Fruit fly (Drosophila melanogaster): Measurements from ENCODE around the gene CG3407.

Gene CG3407

DNA sequence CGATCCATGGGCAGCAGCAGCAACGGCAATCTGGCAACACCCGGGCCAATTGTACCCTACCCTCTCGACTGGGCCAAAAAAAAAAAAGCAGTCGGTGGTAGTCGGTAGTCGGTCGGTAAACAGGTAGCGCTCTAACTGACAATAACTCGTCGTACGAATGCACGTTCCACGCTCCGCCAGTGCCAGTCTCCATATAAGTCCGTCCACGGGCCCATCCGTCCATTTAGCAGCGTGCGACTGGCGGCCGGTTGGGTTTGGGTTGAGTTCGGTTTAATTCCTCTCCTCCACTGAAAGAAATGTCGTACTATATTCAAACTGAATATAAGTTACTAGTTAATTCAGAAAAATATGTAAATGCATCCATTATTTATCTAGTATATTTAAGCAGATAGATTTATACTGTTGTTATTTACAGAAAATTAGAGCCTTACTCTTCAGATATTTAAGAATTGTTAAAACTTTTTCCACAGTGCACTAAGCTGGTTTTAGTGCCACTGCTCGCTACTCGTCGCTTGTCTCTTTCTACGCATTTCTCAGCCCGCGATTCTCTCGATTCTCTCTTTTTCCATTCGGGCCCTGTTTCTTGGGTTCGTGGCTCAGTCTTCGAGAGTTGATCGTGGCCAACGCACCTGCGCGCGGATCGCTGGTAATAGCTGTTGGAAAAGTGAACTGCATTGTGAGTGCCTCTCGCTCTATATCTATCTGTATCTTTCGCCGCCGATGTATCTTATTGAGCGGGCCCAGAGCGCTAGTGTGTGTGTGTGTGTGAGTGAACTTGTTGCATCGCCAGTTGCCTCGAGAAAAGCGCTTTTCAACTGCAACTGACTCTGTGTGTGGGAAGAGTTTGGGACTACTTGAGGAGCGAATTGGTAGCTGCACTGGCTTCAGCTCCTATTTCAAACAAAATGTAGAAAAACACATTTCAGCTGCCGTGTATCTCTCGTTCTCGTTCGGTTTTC is 41.8 kb downstream of the CG3407 start, which contains the start of gene bowl (continued):
- TF ChIP-seq ERR (GFP tag; optimal IDR thresholded peaks at IDR 0.05), result peak; percentile 82
- TF ChIP-seq CG4360 (GFP tag; IDR thresholded peaks at IDR 0.05), result peak; percentile 82
- TF ChIP-seq CG2199 (GFP tag; IDR thresholded peaks at IDR 0.05), result peak; percentile 11; the same call in 1 of the 3 replicates
- TF ChIP-seq CG10565 (GFP tag; optimal IDR thresholded peaks at IDR 0.05), result peak; percentile 72
- TF ChIP-seq phol (tag; optimal IDR thresholded peaks at IDR 0.05), result peak; percentile 93
- TF ChIP-seq CG7556 (GFP tag; optimal IDR thresholded peaks at IDR 0.05), result peak; percentile 97
- TF ChIP-seq Sox102F (GFP tag; optimal IDR thresholded peaks at IDR 0.05), result peak; percentile 97
- TF ChIP-seq gsb (GFP tag; IDR thresholded peaks at IDR 0.05), result peak; percentile 85
- TF ChIP-seq gro (GFP tag; optimal IDR thresholded peaks at IDR 0.05), result peak; percentile 86
- peak; percentile 96 for TF ChIP-seq CG16863 (GFP tag; optimal IDR thresholded peaks at IDR 0.05)
- TF ChIP-seq Ets97D (GFP tag; optimal IDR thresholded peaks at IDR 0.05), result peak; percentile 63
- TF ChIP-seq chinmo (GFP tag; IDR thresholded peaks at IDR 0.05; ENCODE audit: partially characterized antibody), result peak; percentile 90
- TF ChIP-seq crp (GFP tag; optimal IDR thresholded peaks at IDR 0.05), result peak in 1 of 2 experiments; percentile 66
- TF ChIP-seq CG12769 (tag; optimal IDR thresholded peaks at IDR 0.05), result peak; percentile 95
- peak; percentile 96 for TF ChIP-seq CG2712 (tag; optimal IDR thresholded peaks at IDR 0.05)
- TF ChIP-seq fd64A (GFP tag; optimal IDR thresholded peaks at IDR 0.05), result peak; percentile 68
- peak; percentile 78 for TF ChIP-seq CG1233 (GFP tag; optimal IDR thresholded peaks at IDR 0.05)
- TF ChIP-seq CG2678 (tag; optimal IDR thresholded peaks at IDR 0.05), result peak; percentile 95
- peak; percentile 42 for TF ChIP-seq mirr (GFP tag; optimal IDR thresholded peaks at IDR 0.05)
- TF ChIP-seq Sin3A (optimal IDR thresholded peaks at IDR 0.05), result no peak
- TF ChIP-seq sr (GFP tag; IDR thresholded peaks at IDR 0.05), result peak; percentile 69; the same call in 1 of the 3 replicates
- peak; percentile 95 for TF ChIP-seq cato (GFP tag; optimal IDR thresholded peaks at IDR 0.05; ENCODE audit: borderline replicate concordance)
- TF ChIP-seq fd102C (GFP tag; optimal IDR thresholded peaks at IDR 0.05), result peak; percentile 85
- TF ChIP-seq Chrac-16 (GFP tag; optimal IDR thresholded peaks at IDR 0.05), result peak; percentile 98
- TF ChIP-seq btn (GFP tag; optimal IDR thresholded peaks at IDR 0.05), result peak; percentile 76
- peak; percentile 92 for TF ChIP-seq fd96Cb (tag; optimal IDR thresholded peaks at IDR 0.05)
- peak; percentile 93 for TF ChIP-seq Hsf (GFP tag; optimal IDR thresholded peaks at IDR 0.05)
- TF ChIP-seq kay (GFP tag; optimal IDR thresholded peaks at IDR 0.05), result peak; percentile 96
- TF ChIP-seq CG5180 (GFP tag; optimal IDR thresholded peaks at IDR 0.05), result peak; percentile 68
- TF ChIP-seq ap (GFP tag; IDR thresholded peaks at IDR 0.05), result peak; percentile 96
- peak; percentile 95 for TF ChIP-seq Dek (tag; optimal IDR thresholded peaks at IDR 0.05)
- TF ChIP-seq Hmr (GFP tag; optimal IDR thresholded peaks at IDR 0.05), result peak; percentile 96
- peak; percentile 98 for TF ChIP-seq Ptx1 (GFP tag; IDR thresholded peaks at IDR 0.05)
- peak; percentile 95 for TF ChIP-seq H15 (GFP tag; IDR thresholded peaks at IDR 0.05)
- peak; percentile 74 for TF ChIP-seq CG9876 (GFP tag; optimal IDR thresholded peaks at IDR 0.05)
- peak; percentile 97 for TF ChIP-seq CG12659 (GFP tag; optimal IDR thresholded peaks at IDR 0.05)
- TF ChIP-seq MTF-1 (GFP tag; optimal IDR thresholded peaks at IDR 0.05; ENCODE audit: borderline replicate concordance), result peak; percentile 59
- peak; percentile 93 for TF ChIP-seq CG15696 (tag; optimal IDR thresholded peaks at IDR 0.05)
- peak; percentile 84 for TF ChIP-seq zfh2 (GFP tag; optimal IDR thresholded peaks at IDR 0.05)
- TF ChIP-seq fd3F (GFP tag; optimal IDR thresholded peaks at IDR 0.05), result peak; percentile 75
- TF ChIP-seq lov (optimal IDR thresholded peaks at IDR 0.05), result no peak
- TF ChIP-seq lov (GFP tag; IDR thresholded peaks at IDR 0.05), result peak; percentile 96
- peak; percentile 97 for TF ChIP-seq CG9932 (GFP tag; IDR thresholded peaks at IDR 0.05)
- peak; percentile 84 for TF ChIP-seq run (tag; optimal IDR thresholded peaks at IDR 0.05)
- peak; percentile 88 for TF ChIP-seq CG7357 (GFP tag; IDR thresholded peaks at IDR 0.05)
- peak; percentile 87 for TF ChIP-seq Sox100B (GFP tag; optimal IDR thresholded peaks at IDR 0.05)
- peak; percentile 96 for TF ChIP-seq al (GFP tag; IDR thresholded peaks at IDR 0.05)
- peak; percentile 87 for TF ChIP-seq fu2 (GFP tag; optimal IDR thresholded peaks at IDR 0.05)

All from whole organism, embryonic.